Worm (Caenorhabditis elegans) whole organism, late embryonic: ENCODE results near the gene srsx-25.

Experiments
- K09A11.1 ChIP-seq: sonication (generic microtip); optimal IDR thresholded peaks from 2 replicates; lab custom pipeline; 2017; ENCODE audit warnings: antibody characterized with exemption, mild to moderate bottlenecking, missing genetic modification characterization, missing compliant biosample characterization; ENCODE audit not compliant: insufficient read depth
- T23F11.4 ChIP-seq: fragments of 200-800 bp; sonication (Bioruptor generic); optimal IDR thresholded peaks from 2 replicates; lab custom pipeline; 2018; ENCODE audit warnings: mild to moderate bottlenecking, missing genetic modification characterization, missing compliant biosample characterization
- Y22D7AL.16 ChIP-seq: sonication (generic microtip); optimal IDR thresholded peaks from 2 replicates; lab custom pipeline; 2016; ENCODE audit warnings: missing genetic modification characterization, missing compliant biosample characterization
- ahr-1 ChIP-seq: sonication (generic microtip); optimal IDR thresholded peaks from 2 replicates; lab custom pipeline; 2016; ENCODE audit warnings: missing genetic modification characterization, missing compliant biosample characterization
- ceh-14 ChIP-seq: sonication (generic microtip); optimal IDR thresholded peaks from 2 replicates; lab custom pipeline; 2016; ENCODE audit warnings: missing genotype, missing genetic modification characterization, missing compliant biosample characterization
- ceh-18 ChIP-seq: sonication (generic microtip); optimal IDR thresholded peaks from 2 replicates; lab custom pipeline; 2016; ENCODE audit warnings: missing genetic modification characterization, missing compliant biosample characterization
- ceh-2 ChIP-seq: sonication (generic microtip); optimal IDR thresholded peaks from 2 replicates; lab custom pipeline; 2016; ENCODE audit warnings: missing genotype, missing genetic modification characterization, missing compliant biosample characterization
- ceh-22 ChIP-seq: sonication (generic microtip); optimal IDR thresholded peaks from 2 replicates; lab custom pipeline; 2017; ENCODE audit warnings: missing biosample characterization, missing genetic modification characterization
- ceh-30 ChIP-seq: fragments of 150-350 bp; optimal IDR thresholded peaks from 2 replicates; lab custom pipeline; 2014; ENCODE audit warnings: missing biosample characterization, missing genetic modification characterization
- ceh-31 ChIP-seq: sonication (generic microtip); optimal IDR thresholded peaks from 2 replicates; lab custom pipeline; 2016; ENCODE audit warnings: missing genetic modification characterization, missing compliant biosample characterization
- ceh-34 ChIP-seq: sonication (generic microtip); optimal IDR thresholded peaks from 2 replicates; lab custom pipeline; 2016; ENCODE audit warnings: mild to moderate bottlenecking, missing genetic modification characterization, missing compliant biosample characterization
- che-1 ChIP-seq: sonication (generic microtip); optimal IDR thresholded peaks from 2 replicates; lab custom pipeline; 2016; ENCODE audit warnings: mild to moderate bottlenecking, missing genetic modification characterization, missing compliant biosample characterization
- dve-1 ChIP-seq: sonication (generic microtip); optimal IDR thresholded peaks from 2 replicates; lab custom pipeline; 2017; ENCODE audit warnings: antibody characterized with exemption, mild to moderate bottlenecking, missing genetic modification characterization, missing compliant biosample characterization
- elt-2 ChIP-seq: sonication (generic microtip); optimal IDR thresholded peaks from 2 replicates; lab custom pipeline; 2016; ENCODE audit warnings: missing genetic modification reagents, missing genetic modification characterization, missing compliant biosample characterization
- ets-4 ChIP-seq: sonication (generic microtip); optimal IDR thresholded peaks from 2 replicates; lab custom pipeline; 2016; ENCODE audit warnings: missing genetic modification characterization, missing compliant biosample characterization
- fax-1 ChIP-seq: sonication (generic microtip); optimal IDR thresholded peaks from 2 replicates; lab custom pipeline; 2016; ENCODE audit warnings: missing genotype, missing genetic modification characterization, missing compliant biosample characterization
- fkh-10 ChIP-seq: fragments of 150-350 bp; optimal IDR thresholded peaks from 2 replicates; lab custom pipeline; 2014; ENCODE audit warnings: missing biosample characterization, missing genetic modification reagents, missing genetic modification characterization
- fkh-6 ChIP-seq: sonication (generic microtip); optimal IDR thresholded peaks from 2 replicates; lab custom pipeline; 2016; ENCODE audit warnings: missing genetic modification characterization, missing compliant biosample characterization
- hlh-15 ChIP-seq: sonication (generic microtip); optimal IDR thresholded peaks from 2 replicates; lab custom pipeline; 2016; ENCODE audit warnings: missing genetic modification characterization, missing compliant biosample characterization
- hlh-8 ChIP-seq: sonication (generic microtip); optimal IDR thresholded peaks from 2 replicates; lab custom pipeline; 2016; ENCODE audit warnings: missing genotype, missing genetic modification characterization, missing compliant biosample characterization
- mec-3 ChIP-seq: sonication (generic microtip); optimal IDR thresholded peaks from 2 replicates; lab custom pipeline; 2016; ENCODE audit warnings: borderline replicate concordance, missing genetic modification characterization, missing compliant biosample characterization
- npax-4 ChIP-seq: sonication (generic microtip); optimal IDR thresholded peaks from 2 replicates; lab custom pipeline; 2016; ENCODE audit warnings: missing genetic modification characterization, missing compliant biosample characterization
- pqm-1 ChIP-seq: sonication (generic microtip); optimal IDR thresholded peaks from 2 replicates; lab custom pipeline; 2016; ENCODE audit warnings: missing genetic modification characterization, missing compliant biosample characterization
- rnt-1 ChIP-seq: sonication (generic microtip); optimal IDR thresholded peaks from 2 replicates; lab custom pipeline; 2016; ENCODE audit warnings: missing genetic modification characterization, missing compliant biosample characterization
- sox-2 ChIP-seq: fragments of 200-800 bp; sonication (Bioruptor generic); IDR thresholded peaks from 2 replicates; pipeline ENCODE4 v1.3.6; 2022; ENCODE audit warnings: missing genetic modification reagents, missing genetic modification characterization, missing compliant biosample characterization
- tbx-7 ChIP-seq: sonication (generic microtip); optimal IDR thresholded peaks from 2 replicates; lab custom pipeline; 2016; ENCODE audit warnings: missing genotype, missing genetic modification characterization, missing compliant biosample characterization
- unc-3 ChIP-seq, 2 experiments: fragments of 200-800 bp in 1 of 2; sonication (Bioruptor generic) in 1 of 2; sonication (generic microtip) in 1 of 2; conservative IDR thresholded peaks in 1 of 2; optimal IDR thresholded peaks in 1 of 2; 2 replicates each; pipeline versions ENCODE4 v1.3.6 to Lab custom; 2016 to 2022; ENCODE audit warnings: missing compliant biosample characterization in 2 of 2, missing genetic modification characterization in 2 of 2, missing genetic modification reagents in 1 of 2
- unc-55 ChIP-seq: sonication (generic microtip); optimal IDR thresholded peaks from 2 replicates; lab custom pipeline; 2017; ENCODE audit warnings: missing biosample characterization, missing genetic modification reagents, missing genetic modification characterization
- zip-5 ChIP-seq: sonication (generic microtip); optimal IDR thresholded peaks from 2 replicates; lab custom pipeline; 2016; ENCODE audit warnings: missing genetic modification characterization, missing compliant biosample characterization

Gene srsx-25

ce11 chrIV:13364869-13365268 lies at the start of gene srsx-25:
Gene srsx-25 (plus strand): TSS chrIV:13365169.
- TF ChIP-seq zip-5 (tag; lab: Kevin White, UChicago), result no peak
- no peak for TF ChIP-seq che-1 (tag; lab: Kevin White, UChicago)
- no peak for TF ChIP-seq T23F11.4 (GFP tag; lab: Kevin White, UChicago)
- TF ChIP-seq mec-3 (tag; lab: Kevin White, UChicago), result no peak

- TF ChIP-seq ceh-14 (tag; lab: Kevin White, UChicago) (no peak), ahr-1 (tag; lab: Kevin White, UChicago) (no peak), Y22D7AL.16 (tag; lab: Kevin White, UChicago) (no peak), unc-55 (GFP tag; lab: Kevin White, UChicago) (no peak), dve-1 (tag; lab: Kevin White, UChicago) (no peak), hlh-8 (tag; lab: Kevin White, UChicago) (no peak), T23F11.4 (GFP tag; lab: Kevin White, UChicago) (no peak), ceh-2 (tag; lab: Kevin White, UChicago) (no peak), rnt-1 (tag; lab: Kevin White, UChicago) (no peak), sox-2 (no peak), ceh-34 (tag; lab: Kevin White, UChicago) (no peak), K09A11.1 (tag; lab: Kevin White, UChicago) (no peak), ceh-31 (tag; lab: Kevin White, UChicago) (no peak)
Measured at ce11 chrIV:13315344-13315743, 49.6 kb upstream of the srsx-25 start, which contains the start of gene fat-1. Gene fat-1 (plus strand): TSS chrIV:13315644.

DNA sequence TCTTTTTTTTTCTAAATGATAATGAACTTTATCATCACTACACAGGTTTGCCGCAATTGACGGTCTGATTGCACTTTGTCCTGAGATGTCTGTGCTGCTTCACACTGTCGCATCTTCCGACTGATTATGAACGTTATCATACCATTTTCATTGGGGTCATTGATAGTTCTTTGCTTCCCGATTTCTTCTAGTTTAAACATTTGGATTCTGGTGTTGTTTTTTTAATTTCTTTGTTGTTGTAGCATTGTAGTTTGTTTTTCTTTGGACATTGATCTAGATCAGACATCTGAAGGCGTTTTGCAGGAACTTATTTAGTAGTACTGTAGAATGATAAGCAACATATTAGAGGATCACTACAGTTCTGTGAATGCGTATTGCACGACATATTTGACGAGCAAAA lies 46.2 kb upstream of the srsx-25 start:
- TF ChIP-seq tbx-7 (tag; lab: Kevin White, UChicago), result no peak
- no peak for TF ChIP-seq mec-3 (tag; lab: Kevin White, UChicago)
- TF ChIP-seq elt-2, result peak; percentile 77

DNA sequence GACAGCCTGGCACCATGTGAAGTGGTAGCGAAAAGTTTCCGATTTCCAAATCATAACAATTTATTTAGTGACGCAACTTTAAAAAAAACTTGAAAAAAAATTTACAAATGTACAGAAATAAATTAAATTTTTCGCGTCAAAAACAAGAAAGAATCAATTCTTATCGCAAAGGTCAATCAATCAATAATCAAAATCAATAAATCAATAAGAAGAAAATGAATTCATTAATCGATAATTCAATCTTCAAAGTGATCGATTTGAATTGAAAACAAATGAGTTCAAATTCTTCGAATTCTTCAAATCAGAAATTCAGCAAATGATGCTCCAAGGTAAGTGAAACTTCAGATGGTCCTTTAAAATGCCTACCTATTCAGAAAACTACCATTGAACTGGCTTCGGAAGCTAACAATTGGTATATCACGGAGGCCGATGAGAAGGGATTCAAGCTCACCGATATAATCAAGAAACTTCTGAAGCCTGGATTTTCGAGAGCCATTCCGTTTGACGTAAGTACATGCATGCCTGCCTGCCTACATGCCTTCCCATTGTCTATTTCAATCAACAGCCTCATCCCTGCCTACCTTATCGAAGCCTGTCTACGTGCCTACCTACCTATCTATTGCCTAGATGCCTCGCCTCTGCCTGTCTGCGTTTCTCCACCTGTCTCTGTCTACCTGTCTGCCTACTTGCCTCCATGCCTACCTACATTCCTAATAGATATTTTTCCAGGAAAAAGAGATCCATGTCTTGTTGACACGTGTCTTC lies 44.9 kb upstream of the srsx-25 start:
- TF ChIP-seq rnt-1 (tag; lab: Kevin White, UChicago) (no peak), ets-4 (tag; lab: Kevin White, UChicago) (no peak), mec-3 (tag; lab: Kevin White, UChicago) (no peak), che-1 (tag; lab: Kevin White, UChicago) (no peak), fax-1 (tag; lab: Kevin White, UChicago) (no peak), pqm-1 (no peak), unc-3 (GFP tag; conservative IDR thresholded peaks at IDR 0.05; lab: Robert Waterston, UW) (no peak), unc-3 (tag; optimal IDR thresholded peaks at IDR 0.05; lab: Kevin White, UChicago) (no peak), ceh-22 (no peak), hlh-8 (tag; lab: Kevin White, UChicago) (no peak), npax-4 (tag; lab: Kevin White, UChicago) (no peak)

- TF ChIP-seq fkh-6 (tag; lab: Kevin White, UChicago) (no peak), elt-2 (no peak), ceh-18 (no peak), ceh-30 (tag; lab: Kevin White, UChicago) (no peak), pqm-1 (no peak)
Measured at ce11 chrIV:13322429-13322828, 42.5 kb upstream of the srsx-25 start.

DNA sequence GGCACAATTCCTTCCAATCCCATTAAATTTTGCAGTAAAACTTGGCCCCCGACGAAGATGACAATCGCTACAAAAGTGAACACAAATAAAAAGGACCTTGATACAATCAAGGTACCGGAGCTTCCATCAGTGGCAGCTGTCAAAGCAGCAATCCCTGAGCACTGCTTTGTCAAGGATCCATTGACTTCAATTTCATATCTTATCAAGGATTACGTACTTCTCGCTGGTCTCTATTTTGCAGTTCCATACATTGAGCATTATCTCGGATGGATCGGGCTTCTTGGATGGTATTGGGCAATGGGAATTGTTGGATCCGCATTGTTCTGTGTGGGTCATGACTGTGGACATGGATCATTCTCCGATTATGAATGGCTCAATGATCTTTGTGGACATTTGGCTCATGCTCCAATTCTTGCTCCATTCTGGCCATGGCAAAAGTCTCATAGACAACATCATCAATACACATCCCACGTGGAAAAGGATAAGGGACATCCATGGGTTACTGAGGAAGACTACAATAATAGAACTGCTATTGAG lies 41.1 kb upstream of the srsx-25 start, which contains the start of gene fat-2:
Gene fat-2 (plus strand): TSS at position 51 of the 537 bp plus-strand sequence.
- no peak for TF ChIP-seq fkh-10 (GFP tag; lab: Kevin White, UChicago)
- no peak for TF ChIP-seq zip-5 (tag; lab: Kevin White, UChicago)
- TF ChIP-seq fax-1 (tag; lab: Kevin White, UChicago), result no peak
- no peak for TF ChIP-seq ceh-2 (tag; lab: Kevin White, UChicago)
- no peak for TF ChIP-seq hlh-15 (tag; lab: Kevin White, UChicago)
